Worm (Caenorhabditis elegans): ENCODE measurements around the gene C53A5.16.

C53A5.16 gene

DNA sequence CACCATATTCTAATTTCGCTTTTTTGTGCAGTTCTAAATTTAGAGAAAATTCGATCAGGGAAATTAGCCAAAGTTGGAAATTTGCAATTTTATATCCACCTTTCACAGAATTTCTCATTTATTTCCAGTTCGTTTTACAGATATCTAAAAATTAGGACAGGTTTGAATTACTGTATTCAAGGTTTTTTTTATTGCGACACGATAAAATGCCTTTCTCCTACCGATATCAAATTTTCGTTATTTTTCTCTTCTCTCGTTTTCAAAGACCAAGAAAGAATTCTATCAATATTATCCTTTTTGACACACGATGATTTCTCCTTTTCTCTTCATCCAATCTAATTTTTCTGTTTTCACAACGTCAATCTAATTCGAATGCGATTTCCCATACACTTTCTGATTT, 24.2 kb upstream of the C53A5.16 start, which contains the start of gene C53A5.13:
Gene C53A5.13, plus strand, starts transcription at position 301 of the 400 bp plus-strand sequence.
- TF ChIP-seq nhr-85 (tag) (peak; percentile 58), zag-1 (tag; optimal IDR thresholded peaks at IDR 0.05) (no peak), blmp-1 (tag; optimal IDR thresholded peaks at IDR 0.05) (peak; percentile 60)

ce11 chrV:14545816-14546283, 23.4 kb upstream of the C53A5.16 start, which contains the start of gene rike-1:
rike-1 (minus strand) TSS chrV:14545866.
- TF ChIP-seq pqm-1 (tag; optimal IDR thresholded peaks at IDR 0.05) (no peak), lin-15B (tag; optimal IDR thresholded peaks at IDR 0.05) (peak; percentile 14), lin-35 (GFP tag; optimal IDR thresholded peaks at IDR 0.05) (peak in 1 of 2 experiments; percentile 2), swsn-7 (tag; optimal IDR thresholded peaks at IDR 0.05) (no peak), snu-23 (GFP tag; optimal IDR thresholded peaks at IDR 0.05) (peak; percentile 2), nhr-47 (tag; optimal IDR thresholded peaks at IDR 0.05) (peak; percentile 21), nhr-71 (tag; optimal IDR thresholded peaks at IDR 0.05) (peak; percentile 42), efl-1 (optimal IDR thresholded peaks at IDR 0.05) (peak; percentile 27 to 34), efl-1 (GFP tag; optimal IDR thresholded peaks at IDR 0.05 in 1 of 2) (no peak), dpl-1 (GFP tag; optimal IDR thresholded peaks at IDR 0.05) (peak in 1 of 3 experiments; percentile 49), lin-13 (GFP tag; optimal IDR thresholded peaks at IDR 0.05) (no peak), blmp-1 (tag; optimal IDR thresholded peaks at IDR 0.05) (peak; percentile 52), fkh-8 (tag; optimal IDR thresholded peaks at IDR 0.05) (peak; percentile 15), mep-1 (tag; optimal IDR thresholded peaks at IDR 0.05) (no peak), nhr-20 (tag; optimal IDR thresholded peaks at IDR 0.05) (no peak), lin-14 (GFP tag; optimal IDR thresholded peaks at IDR 0.05) (peak; percentile 59), lsy-2 (tag; optimal IDR thresholded peaks at IDR 0.05) (peak in 1 of 2 experiments; percentile 56)

- TF ChIP-seq ztf-11 (tag; optimal IDR thresholded peaks at IDR 0.05) (no peak), C34B4.2 (tag; optimal IDR thresholded peaks at IDR 0.05) (no peak), ama-1 (optimal IDR thresholded peaks at IDR 0.05) (no peak), nhr-84 (tag; optimal IDR thresholded peaks at IDR 0.05) (no peak), ztf-4 (tag; optimal IDR thresholded peaks at IDR 0.05) (no peak), elt-2 (tag; optimal IDR thresholded peaks at IDR 0.05) (peak; percentile 64), efl-1 (optimal IDR thresholded peaks at IDR 0.05) (no peak), efl-1 (GFP tag; optimal IDR thresholded peaks at IDR 0.05 in 1 of 2) (peak in 1 of 2 experiments; percentile 85), skn-1 (tag; optimal IDR thresholded peaks at IDR 0.05) (no peak), zag-1 (tag; optimal IDR thresholded peaks at IDR 0.05) (no peak), jun-1 (tag; optimal IDR thresholded peaks at IDR 0.05) (peak; percentile 21), F16B12.6 (tag; optimal IDR thresholded peaks at IDR 0.05) (no peak), C16A3.4 (tag; optimal IDR thresholded peaks at IDR 0.05) (no peak), snpc-4 (tag; optimal IDR thresholded peaks at IDR 0.05) (no peak), lsy-2 (tag; optimal IDR thresholded peaks at IDR 0.05) (peak in 1 of 2 experiments; percentile 3), ceh-8 (GFP tag; optimal IDR thresholded peaks at IDR 0.05) (no peak), fkh-10 (GFP tag; optimal IDR thresholded peaks at IDR 0.05) (no peak), lin-35 (GFP tag; optimal IDR thresholded peaks at IDR 0.05) (no peak)
These were observed 19.7 kb upstream of the C53A5.16 start for ce11 chrV:14542138-14542537.

DNA sequence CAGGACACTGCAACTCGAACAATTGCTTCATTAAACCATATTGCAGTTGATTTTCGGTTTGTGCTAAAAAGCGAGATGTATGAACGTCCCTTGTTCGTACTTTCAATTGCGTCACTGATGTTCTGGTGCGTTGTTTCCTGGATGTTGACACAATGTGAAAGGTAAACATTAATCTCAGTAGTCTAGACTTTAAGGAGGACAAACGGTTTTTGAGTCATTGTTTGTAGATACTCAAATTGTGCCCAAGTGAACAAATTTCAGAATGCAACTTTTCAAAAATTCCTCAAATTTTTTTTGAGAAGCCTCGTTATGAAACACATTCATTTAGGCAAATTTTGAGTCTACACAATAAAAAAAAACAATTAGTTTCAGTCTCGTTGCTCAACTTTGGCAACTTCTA, 18.5 kb upstream of the C53A5.16 start:
- no peak for TF ChIP-seq efl-1 (optimal IDR thresholded peaks at IDR 0.05)
- TF ChIP-seq efl-1 (GFP tag; optimal IDR thresholded peaks at IDR 0.05 in 1 of 2), result peak in 1 of 2 experiments; percentile 11
- no peak for TF ChIP-seq tbx-2 (tag; optimal IDR thresholded peaks at IDR 0.05)

DNA sequence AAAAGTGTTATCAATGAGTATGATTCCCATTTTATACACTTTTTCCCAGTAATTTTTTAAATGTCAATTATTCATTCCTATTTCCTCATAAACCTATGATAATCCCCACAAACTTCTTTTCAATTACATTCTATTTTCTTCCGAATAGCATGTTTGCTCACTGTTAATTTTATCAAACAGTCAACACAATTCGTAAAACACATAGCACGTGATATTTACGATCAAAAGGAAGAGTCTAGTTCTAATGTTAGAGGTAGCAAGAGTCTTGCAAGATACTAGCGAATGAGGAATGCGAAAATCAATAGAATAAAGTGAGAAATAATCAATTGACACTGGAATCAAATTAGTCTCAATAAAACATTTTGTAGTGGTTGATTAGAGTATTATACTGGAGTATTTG, 16.9 kb upstream of the C53A5.16 start:
- peak; percentile 64 for TF ChIP-seq nhr-20 (tag; optimal IDR thresholded peaks at IDR 0.05)
- no peak for TF ChIP-seq F16B12.6 (tag; optimal IDR thresholded peaks at IDR 0.05)

ce11 chrV:14536274-14536673, 13.9 kb upstream of the C53A5.16 start, which contains the start of gene tag-191:
tag-191 (minus strand) TSS chrV:14536374.
- TF ChIP-seq elt-3 (tag; optimal IDR thresholded peaks at IDR 0.05), result no peak

Data from whole organism, L1 larva.